Fruit fly (Drosophila melanogaster): Measurements from ENCODE around the gene CG11608.

The CG11608 gene

dm6 chr3R:12637961-12638531 lies at the start of gene CG11608:
TSS of gene CG11608 (plus strand) at chr3R:12638481.
- TF ChIP-seq Dll (optimal IDR thresholded peaks at IDR 0.05) (no peak), usp (GFP tag; optimal IDR thresholded peaks at IDR 0.05) (no peak), pan (optimal IDR thresholded peaks at IDR 0.05) (no peak), CG8478 (optimal IDR thresholded peaks at IDR 0.05) (no peak), psq (optimal IDR thresholded peaks at IDR 0.05) (no peak), EcR (GFP tag; optimal IDR thresholded peaks at IDR 0.05) (no peak)

- TF ChIP-seq psq (optimal IDR thresholded peaks at IDR 0.05) (no peak), usp (GFP tag; optimal IDR thresholded peaks at IDR 0.05) (no peak), EcR (GFP tag; optimal IDR thresholded peaks at IDR 0.05) (no peak), Dll (optimal IDR thresholded peaks at IDR 0.05) (no peak), CG8478 (optimal IDR thresholded peaks at IDR 0.05) (no peak), pan (optimal IDR thresholded peaks at IDR 0.05) (no peak)
Measured at dm6 chr3R:12591672-12592071, 46.6 kb upstream of the CG11608 start.

DNA sequence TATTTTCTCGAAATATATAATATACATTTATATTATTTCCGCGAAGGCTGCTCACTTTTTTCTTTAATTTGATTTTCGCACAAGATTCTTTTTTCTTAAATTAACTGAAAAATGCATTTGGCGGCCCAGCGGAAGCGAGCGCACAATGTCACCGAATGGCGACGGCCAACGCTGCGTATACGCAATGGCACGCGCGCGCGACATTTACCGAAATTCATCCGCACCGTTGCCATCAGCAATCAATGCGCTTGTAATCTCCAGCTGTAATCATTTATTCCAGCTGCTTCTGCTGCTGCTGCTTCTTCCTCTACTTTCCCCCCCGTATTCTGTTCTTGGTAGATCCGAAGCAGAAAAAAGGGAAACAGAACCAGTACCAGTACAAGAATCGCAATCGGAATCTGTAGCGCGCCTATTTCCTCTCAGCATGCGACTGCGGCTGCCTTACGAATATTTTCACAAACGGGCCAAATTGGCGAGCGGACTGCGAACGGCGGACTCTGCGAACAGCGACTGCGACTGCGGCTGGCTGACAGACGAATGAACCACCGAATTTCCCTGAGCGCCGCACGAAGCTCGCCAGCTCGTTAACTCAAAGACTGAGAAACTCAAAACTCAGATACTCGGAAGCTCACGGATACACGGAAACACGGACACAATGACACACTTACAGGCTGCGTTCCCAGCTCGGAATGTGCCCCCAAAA lies 42.9 kb upstream of the CG11608 start, which contains the start of gene Octbeta2R:
Gene Octbeta2R (minus strand): TSS at position 539 of the 703 bp plus-strand sequence.
- no peak for TF ChIP-seq Dll (optimal IDR thresholded peaks at IDR 0.05)
- TF ChIP-seq usp (GFP tag; optimal IDR thresholded peaks at IDR 0.05): no peak
- no peak for TF ChIP-seq CG8478 (optimal IDR thresholded peaks at IDR 0.05)
- TF ChIP-seq psq (optimal IDR thresholded peaks at IDR 0.05): no peak
- TF ChIP-seq pan (optimal IDR thresholded peaks at IDR 0.05): no peak
- TF ChIP-seq EcR (GFP tag; optimal IDR thresholded peaks at IDR 0.05): no peak

DNA sequence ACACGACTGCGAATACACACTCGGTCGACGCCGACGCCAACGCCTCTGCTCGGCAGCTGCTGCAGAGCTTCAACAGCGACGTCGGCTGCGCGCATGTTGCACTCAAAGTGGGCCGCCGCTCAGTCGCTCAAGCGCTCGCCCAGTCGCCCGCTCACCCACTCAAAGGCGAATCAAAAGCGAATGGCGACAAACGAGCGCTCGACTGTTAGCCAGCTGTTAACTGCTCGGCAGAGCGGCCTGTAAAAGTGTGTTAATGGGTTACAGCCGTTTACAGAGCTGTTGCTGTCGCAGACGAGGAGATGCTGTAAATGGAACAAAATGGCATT lies 42.4 kb upstream of the CG11608 start:
- no peak for TF ChIP-seq psq (optimal IDR thresholded peaks at IDR 0.05)
- no peak for TF ChIP-seq usp (GFP tag; optimal IDR thresholded peaks at IDR 0.05)
- TF ChIP-seq Dll (optimal IDR thresholded peaks at IDR 0.05): no peak
- TF ChIP-seq CG8478 (optimal IDR thresholded peaks at IDR 0.05): no peak
- no peak for TF ChIP-seq pan (optimal IDR thresholded peaks at IDR 0.05)

DNA sequence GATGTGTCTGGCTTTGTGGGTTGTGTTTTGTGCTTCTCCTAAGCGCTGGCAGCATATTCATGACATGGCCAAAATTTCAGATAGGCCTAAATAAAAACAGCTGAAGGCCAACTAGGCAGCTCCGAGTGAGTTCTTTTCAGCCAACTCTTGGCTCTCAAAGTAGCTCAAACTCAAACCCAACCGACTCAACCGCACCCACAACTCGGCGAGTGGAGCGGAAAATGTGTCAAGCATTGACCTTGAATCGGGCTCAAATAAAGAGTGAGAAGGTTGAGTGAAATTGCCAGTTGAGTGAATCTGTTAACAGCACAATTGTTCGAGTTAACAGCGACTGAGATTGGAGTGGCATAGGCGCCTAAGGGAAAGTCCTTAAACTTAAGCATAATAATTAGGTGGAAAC lies 26.3 kb upstream of the CG11608 start:
- no peak for TF ChIP-seq pan (optimal IDR thresholded peaks at IDR 0.05)
- TF ChIP-seq CG8478 (optimal IDR thresholded peaks at IDR 0.05): no peak
- no peak for TF ChIP-seq Dll (optimal IDR thresholded peaks at IDR 0.05)
- TF ChIP-seq EcR (GFP tag; optimal IDR thresholded peaks at IDR 0.05): no peak
- TF ChIP-seq psq (optimal IDR thresholded peaks at IDR 0.05): no peak
- TF ChIP-seq usp (GFP tag; optimal IDR thresholded peaks at IDR 0.05): no peak

DNA sequence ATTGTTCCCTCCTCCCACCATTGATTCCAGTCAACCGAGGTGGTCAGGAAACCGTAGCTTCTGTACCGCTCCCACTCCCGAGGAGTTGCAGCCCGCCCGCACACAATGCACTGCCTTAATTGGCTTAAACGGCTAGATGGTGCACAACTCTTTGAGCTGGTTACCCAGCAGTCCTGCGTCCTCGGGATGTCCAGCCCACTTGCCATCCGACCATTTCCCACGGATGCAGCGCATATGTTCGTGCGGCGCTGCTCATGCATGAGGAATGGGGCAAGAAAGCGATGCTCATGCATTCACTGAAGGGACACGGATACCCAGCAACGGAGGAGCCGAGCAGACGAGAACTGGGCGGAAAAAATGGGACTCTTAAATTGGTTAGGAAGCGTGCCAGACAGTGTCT lies 22.7 kb upstream of the CG11608 start:
- TF ChIP-seq Dll (optimal IDR thresholded peaks at IDR 0.05) (no peak), EcR (GFP tag; optimal IDR thresholded peaks at IDR 0.05) (no peak), pan (optimal IDR thresholded peaks at IDR 0.05) (no peak), usp (GFP tag; optimal IDR thresholded peaks at IDR 0.05) (no peak), CG8478 (optimal IDR thresholded peaks at IDR 0.05) (no peak), psq (optimal IDR thresholded peaks at IDR 0.05) (no peak)

- TF ChIP-seq psq (optimal IDR thresholded peaks at IDR 0.05) (no peak), pan (optimal IDR thresholded peaks at IDR 0.05) (no peak), usp (GFP tag; optimal IDR thresholded peaks at IDR 0.05) (no peak), EcR (GFP tag; optimal IDR thresholded peaks at IDR 0.05) (no peak)
Measured at dm6 chr3R:12622778-12623177, 15.5 kb upstream of the CG11608 start.

DNA sequence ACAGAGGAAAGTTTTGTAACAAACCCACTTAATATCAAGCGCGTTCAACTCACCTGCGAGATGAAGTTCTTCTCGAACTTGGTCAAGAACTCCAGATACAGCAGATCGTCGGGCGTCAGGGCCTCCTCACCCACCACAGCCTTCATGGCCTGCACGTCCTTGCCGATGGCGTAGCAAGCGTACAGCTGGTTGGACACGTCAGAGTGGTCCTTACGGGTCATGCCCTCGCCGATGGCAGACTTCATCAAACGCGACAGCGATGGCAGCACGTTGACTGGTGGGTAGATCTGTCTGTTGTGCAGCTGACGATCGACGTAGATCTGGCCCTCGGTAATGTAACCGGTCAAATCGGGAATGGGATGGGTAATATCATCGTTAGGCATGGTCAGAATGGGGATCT lies 13.4 kb upstream of the CG11608 start:
- TF ChIP-seq pan (optimal IDR thresholded peaks at IDR 0.05): no peak
- TF ChIP-seq psq (optimal IDR thresholded peaks at IDR 0.05): no peak
- TF ChIP-seq Dll (optimal IDR thresholded peaks at IDR 0.05): no peak
- no peak for TF ChIP-seq EcR (GFP tag; optimal IDR thresholded peaks at IDR 0.05)
- no peak for TF ChIP-seq usp (GFP tag; optimal IDR thresholded peaks at IDR 0.05)
- TF ChIP-seq CG8478 (optimal IDR thresholded peaks at IDR 0.05): no peak

- TF ChIP-seq EcR (GFP tag; optimal IDR thresholded peaks at IDR 0.05) (no peak), psq (optimal IDR thresholded peaks at IDR 0.05) (no peak), usp (GFP tag; optimal IDR thresholded peaks at IDR 0.05) (no peak), CG8478 (optimal IDR thresholded peaks at IDR 0.05) (no peak), Dll (optimal IDR thresholded peaks at IDR 0.05) (no peak), pan (optimal IDR thresholded peaks at IDR 0.05) (no peak)
Measured at dm6 chr3R:12626674-12627382, 11.5 kb upstream of the CG11608 start.

- TF ChIP-seq psq (optimal IDR thresholded peaks at IDR 0.05): no peak
- no peak for TF ChIP-seq usp (GFP tag; optimal IDR thresholded peaks at IDR 0.05)
- no peak for TF ChIP-seq Dll (optimal IDR thresholded peaks at IDR 0.05)
- no peak for TF ChIP-seq pan (optimal IDR thresholded peaks at IDR 0.05)
- no peak for TF ChIP-seq EcR (GFP tag; optimal IDR thresholded peaks at IDR 0.05)
- no peak for TF ChIP-seq CG8478 (optimal IDR thresholded peaks at IDR 0.05)
Measured at dm6 chr3R:12627691-12628148, 10.6 kb upstream of the CG11608 start, which contains the start of the genes Vha55 and Snx3. TSS of gene Vha55 (minus strand) at chr3R:12627829. TSS of gene Snx3 (plus strand) at chr3R:12628031.

DNA sequence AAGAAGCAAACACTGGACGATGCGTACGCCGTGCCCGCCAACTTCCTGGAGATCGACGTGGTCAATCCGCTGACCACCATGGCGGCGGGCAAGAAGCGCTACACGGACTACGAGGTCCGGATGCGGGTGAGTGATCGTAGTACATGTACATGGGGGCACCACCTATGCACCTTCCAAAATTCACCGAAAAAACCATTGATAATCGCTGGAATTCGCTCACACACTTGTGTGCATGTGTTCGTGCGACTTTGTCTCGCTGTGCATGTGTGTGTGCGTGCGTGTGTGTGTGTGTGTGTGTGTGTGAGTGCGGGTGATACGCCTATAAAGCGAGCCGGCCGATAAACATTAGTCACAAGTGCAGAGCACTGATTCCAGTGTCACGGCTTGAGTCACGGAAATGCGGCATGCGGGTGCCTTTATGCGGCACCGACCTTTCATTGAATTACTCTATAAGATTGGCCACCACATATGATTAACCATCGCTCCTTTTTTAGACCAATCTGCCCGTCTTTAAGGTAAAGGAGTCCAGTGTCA lies 9.8 kb upstream of the CG11608 start:
- TF ChIP-seq Dll (optimal IDR thresholded peaks at IDR 0.05) (no peak), CG8478 (optimal IDR thresholded peaks at IDR 0.05) (peak; percentile 9)

- no peak for TF ChIP-seq usp (GFP tag; optimal IDR thresholded peaks at IDR 0.05)
- TF ChIP-seq CG8478 (optimal IDR thresholded peaks at IDR 0.05): no peak
- TF ChIP-seq Dll (optimal IDR thresholded peaks at IDR 0.05): no peak
- no peak for TF ChIP-seq pan (optimal IDR thresholded peaks at IDR 0.05)
- no peak for TF ChIP-seq psq (optimal IDR thresholded peaks at IDR 0.05)
- TF ChIP-seq EcR (GFP tag; optimal IDR thresholded peaks at IDR 0.05): no peak
Measured at dm6 chr3R:12630369-12630768, 7.9 kb upstream of the CG11608 start, which contains the start of gene Not10. TSS of gene Not10 (plus strand) at chr3R:12630647.
